Fruit fly (Drosophila melanogaster) whole organism, wandering third instar larva: ENCODE data around the gene CG44271.

ENCODE experiments used
- CrebA ChIP-seq: fragments of 200-800 bp; sonication (Bioruptor generic); optimal IDR thresholded peaks from 2 replicates; lab custom pipeline; 2016; ENCODE audit warnings: missing biosample characterization, mild to moderate bottlenecking, missing genetic modification characterization, borderline replicate concordance
- OdsH ChIP-seq: fragments of 200-800 bp; sonication (Bioruptor generic); optimal IDR thresholded peaks from 2 replicates; lab custom pipeline; 2016; ENCODE audit warnings: missing biosample characterization, mild to moderate bottlenecking, missing genetic modification characterization
- Sp1 ChIP-seq: fragments of 200-800 bp; sonication (Bioruptor generic); optimal IDR thresholded peaks from 3 replicates; lab custom pipeline; 2019; ENCODE audit warnings: missing biosample characterization, mild to moderate bottlenecking, missing genetic modification characterization, moderate library complexity
- dmrt93B ChIP-seq: fragments of 200-800 bp; sonication (Bioruptor generic); optimal IDR thresholded peaks from 2 replicates; lab custom pipeline; 2018; ENCODE audit warnings: missing biosample characterization, mild to moderate bottlenecking, missing genetic modification characterization
- pan ChIP-seq: fragments of >200 bp; optimal IDR thresholded peaks from 2 replicates; lab custom pipeline; 2017
- usp ChIP-seq: fragments of >200 bp; optimal IDR thresholded peaks from 2 replicates; lab custom pipeline; 2017; ENCODE audit warnings: missing biosample characterization, missing genetic modification characterization
- woc ChIP-seq: sonication (Bioruptor generic); optimal IDR thresholded peaks from 2 replicates; lab custom pipeline; 2016; ENCODE audit warnings: missing biosample characterization, mild to moderate bottlenecking, missing genetic modification characterization

DNA sequence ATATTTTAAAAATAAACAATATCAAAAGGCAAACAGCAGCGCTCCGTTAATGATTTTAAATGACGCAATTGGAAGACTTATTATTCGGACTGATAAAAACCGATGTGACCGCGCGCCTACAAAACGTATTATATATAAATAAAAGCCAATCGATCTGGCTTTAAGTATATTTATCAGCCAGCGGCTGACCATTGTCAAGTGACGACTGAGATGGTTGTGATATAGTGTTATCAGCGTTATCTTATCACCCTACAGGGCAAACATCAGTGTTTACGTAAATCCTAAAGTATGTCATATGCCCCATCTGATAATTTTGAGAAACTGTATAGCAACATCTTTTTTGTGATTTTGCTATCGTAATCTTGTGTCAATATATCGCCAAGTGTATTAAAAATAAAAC, 41.6 kb upstream of the CG44271 start:
- TF ChIP-seq pan (lab: Kevin White, UChicago), result no peak
- TF ChIP-seq usp (GFP tag; lab: Kevin White, UChicago), result no peak
- no peak for TF ChIP-seq Sp1 (GFP tag; lab: Kevin White, UChicago)
- no peak for TF ChIP-seq dmrt93B (GFP tag; lab: Kevin White, UChicago)
- no peak for TF ChIP-seq woc
- TF ChIP-seq CrebA (GFP tag; lab: Kevin White, UChicago), result peak; percentile 47
- no peak for TF ChIP-seq OdsH (GFP tag; lab: Kevin White, UChicago)
